Worm (Caenorhabditis elegans) whole organism, dauer: ENCODE results near the gene F58F9.6.
"Not testable (repeated sequence)": the region's sequence is repeated elsewhere in the genome, so short reads cannot be mapped to it uniquely, and the experiment has no call there.

ENCODE experiments used
- unc-62 ChIP-seq: sonication (generic microtip); optimal IDR thresholded peaks from 2 replicates; lab custom pipeline; 2017; ENCODE audit warnings: missing biosample characterization, missing genetic modification reagents, missing genetic modification characterization

Gene F58F9.6

ce11 chrIV:6237508-6238227, at the start of gene F58F9.6, which contains the start of gene F58F9.8:
TSS of gene F58F9.6 (minus strand) at chrIV:6237608.
TSS of gene F58F9.8 (plus strand) at chrIV:6238177.
- TF ChIP-seq unc-62: no peak

- TF ChIP-seq unc-62: no peak
These were observed 46.9 kb upstream of the F58F9.6 start, which contains the start of gene ops-1 for ce11 chrIV:6284277-6284676. TSS of gene ops-1 (minus strand) at chrIV:6284377.

ce11 chrIV:6282143-6282542, 44.7 kb upstream of the F58F9.6 start, which contains the start of gene srv-32:
TSS of gene srv-32 (minus strand) at chrIV:6282243.
- TF ChIP-seq unc-62: no peak

- TF ChIP-seq unc-62: no peak
These were observed 42.0 kb upstream of the F58F9.6 start, which contains the start of gene sams-5 for ce11 chrIV:6279392-6279791. TSS of gene sams-5 (minus strand) at chrIV:6279522.

ce11 chrIV:6275671-6276209, 38.3 kb upstream of the F58F9.6 start, which contains the start of the genes aat-4 and T13A10.1:
TSS of gene aat-4 (minus strand) at chrIV:6275721.
TSS of gene T13A10.1 (plus strand) at chrIV:6276081.
- TF ChIP-seq unc-62: no peak

- TF ChIP-seq unc-62: no peak
These were observed 34.5 kb upstream of the F58F9.6 start, which contains the start of gene srv-31 for ce11 chrIV:6271923-6272322. TSS of gene srv-31 (minus strand) at chrIV:6272023.

ce11 chrIV:6269346-6269745, 31.9 kb upstream of the F58F9.6 start, which contains the start of gene srv-30:
TSS of gene srv-30 (minus strand) at chrIV:6269446.
- TF ChIP-seq unc-62: no peak

ce11 chrIV:6266499-6266898, 29.1 kb upstream of the F58F9.6 start, which contains the start of gene srv-29:
TSS of gene srv-29 (minus strand) at chrIV:6266599.
- TF ChIP-seq unc-62: no peak

- TF ChIP-seq unc-62: no peak
These were observed 25.8 kb upstream of the F58F9.6 start, which contains the start of gene srv-28 for ce11 chrIV:6263244-6263643. TSS of gene srv-28 (minus strand) at chrIV:6263344.

- TF ChIP-seq unc-62: no peak
These were observed 22.3 kb upstream of the F58F9.6 start, which contains the start of gene nlp-16 for ce11 chrIV:6259732-6260131. TSS of gene nlp-16 (minus strand) at chrIV:6259832.

- no peak for TF ChIP-seq unc-62
These were observed 21.6 kb upstream of the F58F9.6 start for ce11 chrIV:6258967-6259366.

- no peak for TF ChIP-seq unc-62
These were observed 17.2 kb upstream of the F58F9.6 start, which contains the start of gene T13A10.64 for ce11 chrIV:6254635-6255034. TSS of gene T13A10.64 (plus strand) at chrIV:6254935.

ce11 chrIV:6253000-6253399, 15.6 kb upstream of the F58F9.6 start, which contains the start of gene T13A10.2:
TSS of gene T13A10.2 (plus strand) at chrIV:6253300.
- TF ChIP-seq unc-62: not testable (repeated sequence)

- no peak for TF ChIP-seq unc-62
These were observed 12.2 kb upstream of the F58F9.6 start, which contains the start of gene F58F9.1 for ce11 chrIV:6249591-6249990. TSS of gene F58F9.1 (plus strand) at chrIV:6249841.

- TF ChIP-seq unc-62: no peak
These were observed 11.1 kb upstream of the F58F9.6 start, which contains the start of gene acox-3 for ce11 chrIV:6248486-6248885. TSS of gene acox-3 (minus strand) at chrIV:6248492.

ce11 chrIV:6239993-6240392, 2.6 kb upstream of the F58F9.6 start, which contains the start of gene F58F9.9:
TSS of gene F58F9.9 (plus strand) at chrIV:6240293.
- no peak for TF ChIP-seq unc-62

ce11 chrIV:6232769-6233290, 4.6 kb downstream of the F58F9.6 start, which contains the start of gene F58F9.3:
TSS of gene F58F9.3 (plus strand) at chrIV:6233240.
- no peak for TF ChIP-seq unc-62
